Worm (Caenorhabditis elegans): ENCODE data around the gene jamp-1.

DNA sequence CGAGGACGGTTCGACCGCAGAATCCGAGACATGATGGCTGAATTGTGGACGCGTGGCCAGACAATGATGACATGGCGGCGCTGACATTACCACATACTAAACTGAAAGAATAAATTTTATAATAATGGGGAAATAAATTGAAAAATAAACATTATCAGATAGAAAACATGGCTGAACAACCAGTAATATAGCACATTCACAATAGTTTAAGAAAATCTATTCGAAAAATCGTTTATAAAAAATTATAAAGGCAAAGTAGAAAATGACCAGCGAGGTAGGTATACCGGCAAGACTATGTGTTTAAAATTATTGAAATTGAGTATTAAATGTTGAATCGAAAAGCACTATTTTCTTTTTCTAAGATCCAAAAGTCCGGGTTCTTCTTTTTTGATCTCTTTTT lies at the start of gene jamp-1:
- TF ChIP-seq ztf-11 (tag; optimal IDR thresholded peaks at IDR 0.05) (no peak), mab-5 (tag; optimal IDR thresholded peaks at IDR 0.05) (no peak), blmp-1 (tag; optimal IDR thresholded peaks at IDR 0.05) (no peak), nhr-2 (tag; optimal IDR thresholded peaks at IDR 0.05) (no peak), nhr-28 (tag; optimal IDR thresholded peaks at IDR 0.05) (no peak), snpc-4 (tag; optimal IDR thresholded peaks at IDR 0.05) (no peak), sptf-1 (tag; optimal IDR thresholded peaks at IDR 0.05) (no peak)
